Fruit fly (Drosophila melanogaster) whole organism, adult: Measurements from ENCODE around the gene CG12811.

ENCODE experiments used
- CG33017 ChIP-seq: fragments of 200-800 bp; sonication (Bioruptor generic); optimal IDR thresholded peaks from 2 replicates; lab custom pipeline; 2018; ENCODE audit warnings: missing biosample characterization, mild to moderate bottlenecking, missing genetic modification characterization, moderate library complexity
- Hr96 ChIP-seq: fragments of 200-800 bp; sonication (Bioruptor generic); optimal IDR thresholded peaks from 2 replicates; lab custom pipeline; 2016; ENCODE audit warnings: missing biosample characterization, missing genetic modification characterization
- Mnt ChIP-seq: fragments of 200-800 bp; sonication (Bioruptor generic); optimal IDR thresholded peaks from 2 replicates; lab custom pipeline; 2016; ENCODE audit warnings: missing biosample characterization, mild to moderate bottlenecking, missing genetic modification characterization
- cnc ChIP-seq, 2 experiments: fragments of >200 bp; optimal IDR thresholded peaks; 2 replicates each; lab custom pipeline; 2017
- kay ChIP-seq: fragments of 200-800 bp; sonication (Bioruptor generic); peaks from one replicate; lab custom pipeline; 2016; ENCODE audit warnings: missing biosample characterization, missing genetic modification characterization, borderline replicate concordance
- tj ChIP-seq: fragments of 200-800 bp; sonication (Bioruptor generic); optimal IDR thresholded peaks from 3 replicates; lab custom pipeline; 2017; ENCODE audit warnings: missing biosample characterization, mild to moderate bottlenecking, missing genetic modification characterization, moderate library complexity
- toe ChIP-seq: fragments of 200-800 bp; sonication (Bioruptor generic); optimal IDR thresholded peaks from 2 replicates; lab custom pipeline; 2016; ENCODE audit warnings: missing biosample characterization, missing genetic modification characterization

DNA sequence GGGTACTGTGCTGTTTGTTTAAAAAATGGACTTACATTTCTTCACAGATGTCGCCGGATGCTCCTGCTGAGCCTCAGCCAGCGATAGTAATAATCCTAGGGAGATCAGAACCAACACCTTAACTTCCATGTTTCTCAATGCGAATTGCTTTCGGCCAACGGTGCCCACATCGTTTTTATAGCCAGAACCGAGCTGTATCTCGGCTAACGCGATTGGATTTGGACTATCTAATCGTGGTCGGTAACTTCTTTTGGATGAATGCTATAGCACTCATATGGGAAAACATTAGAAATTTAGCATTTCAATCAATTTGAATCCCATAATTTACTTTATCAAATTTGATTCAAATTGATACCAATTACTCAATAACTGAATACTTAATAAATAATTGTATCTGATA, 7.4 kb upstream of the CG12811 start, which contains the start of gene Npc2d:
- TF ChIP-seq cnc (optimal IDR thresholded peaks at IDR 0.05; lab: Kevin White, UChicago) (no peak), Hr96 (GFP tag; lab: Kevin White, UChicago) (no peak), Mnt (no peak), CG33017 (tag; lab: Kevin White, UChicago) (no peak), toe (GFP tag; lab: Kevin White, UChicago) (no peak), tj (GFP tag; lab: Kevin White, UChicago) (no peak), kay (GFP tag; lab: Kevin White, UChicago) (no peak)
